Worm (Caenorhabditis elegans) whole organism, L4/young adult: Measurements from ENCODE around the gene ref-1.

Experiments
- W03F9.2 ChIP-seq: fragments of 150-350 bp; optimal IDR thresholded peaks from 2 replicates; lab custom pipeline; 2014; ENCODE audit warnings: missing biosample characterization, missing genetic modification characterization
- dao-5 ChIP-seq: sonication (generic microtip); optimal IDR thresholded peaks from 2 replicates; lab custom pipeline; 2016; ENCODE audit warnings: missing genotype, missing genetic modification characterization, moderate library complexity, missing compliant biosample characterization

DNA sequence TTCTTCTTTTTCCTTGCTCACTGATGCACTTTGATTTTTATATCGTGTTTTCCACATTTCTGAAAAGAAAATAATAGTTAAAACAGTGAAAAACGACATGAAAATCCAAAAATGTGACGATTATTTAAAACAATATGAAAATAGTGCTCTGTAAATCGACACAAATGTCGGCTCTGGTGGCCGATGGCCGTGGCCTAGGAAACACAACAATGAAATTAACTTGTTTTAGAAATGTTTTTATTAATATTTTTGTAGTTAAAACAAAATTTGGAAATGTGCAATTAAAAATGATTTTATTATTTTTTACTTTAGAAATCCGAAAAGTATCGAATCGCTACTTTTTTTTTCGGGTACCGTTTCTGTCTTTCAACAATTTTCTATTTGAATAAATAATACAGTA lies 17.5 kb upstream of the ref-1 start, which contains the start of gene arv-1:
- TF ChIP-seq dao-5 (no peak), W03F9.2 (peak; percentile 74)
